Fruit fly (Drosophila melanogaster) whole organism: ENCODE data around the gene CG14285.

Experiments used
- CG8478 ChIP-seq: fragments of >200 bp; optimal IDR thresholded peaks from 2 replicates; lab custom pipeline; 2018; ENCODE audit warnings: inconsistent platforms
- psq ChIP-seq: fragments of >200 bp; optimal IDR thresholded peaks from 2 replicates; lab custom pipeline; 2017
- usp ChIP-seq: fragments of >200 bp; optimal IDR thresholded peaks from 2 replicates; lab custom pipeline; 2017; ENCODE audit warnings: missing biosample characterization, missing genetic modification characterization, mixed read lengths

dm6 chr3R:19044638-19045037 is 19.7 kb downstream of the CG14285 start:
- no peak for TF ChIP-seq psq
- no peak for TF ChIP-seq CG8478
- TF ChIP-seq usp = no peak
